Fruit fly (Drosophila melanogaster): ENCODE measurements around the gene CG4678.

Gene CG4678

DNA sequence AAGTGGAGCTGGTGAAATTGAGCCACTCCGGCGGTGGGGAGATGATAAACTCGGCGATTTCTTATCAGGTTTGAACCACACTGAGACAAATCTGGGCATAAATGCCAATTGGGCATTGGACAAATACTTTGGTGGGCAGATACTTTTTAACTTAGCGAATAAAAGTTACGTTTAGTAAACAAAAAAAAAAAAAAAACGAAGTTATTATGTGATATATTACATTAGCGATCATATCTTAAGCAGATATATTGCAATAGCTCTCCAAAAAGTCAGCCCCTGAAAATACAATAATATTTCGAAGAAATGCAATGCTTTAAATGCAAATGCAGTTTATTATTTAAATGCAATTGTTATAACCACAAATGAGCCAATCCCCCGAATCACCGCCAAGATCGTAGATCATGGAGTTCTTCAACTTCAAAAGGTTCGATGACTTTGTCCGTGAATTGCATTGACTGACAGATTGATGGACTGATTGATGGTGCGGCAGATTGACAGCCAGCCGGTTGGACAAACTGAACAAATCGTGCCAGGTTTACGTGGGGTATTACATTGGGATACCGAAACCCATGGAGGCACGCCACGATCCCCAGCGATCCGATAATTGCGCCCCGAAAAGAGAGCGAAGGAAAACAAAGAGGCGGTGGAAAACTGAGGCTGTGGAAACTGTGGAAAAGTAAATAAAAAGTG is 2.1 kb downstream of the CG4678 start:
- TF ChIP-seq sim (GFP tag; IDR thresholded peaks at IDR 0.05) (no peak), CG8281 (tag; optimal IDR thresholded peaks at IDR 0.05) (peak; percentile 97), CG13296 (GFP tag; optimal IDR thresholded peaks at IDR 0.05) (no peak), CG12236 (GFP tag; optimal IDR thresholded peaks at IDR 0.05) (no peak)

DNA sequence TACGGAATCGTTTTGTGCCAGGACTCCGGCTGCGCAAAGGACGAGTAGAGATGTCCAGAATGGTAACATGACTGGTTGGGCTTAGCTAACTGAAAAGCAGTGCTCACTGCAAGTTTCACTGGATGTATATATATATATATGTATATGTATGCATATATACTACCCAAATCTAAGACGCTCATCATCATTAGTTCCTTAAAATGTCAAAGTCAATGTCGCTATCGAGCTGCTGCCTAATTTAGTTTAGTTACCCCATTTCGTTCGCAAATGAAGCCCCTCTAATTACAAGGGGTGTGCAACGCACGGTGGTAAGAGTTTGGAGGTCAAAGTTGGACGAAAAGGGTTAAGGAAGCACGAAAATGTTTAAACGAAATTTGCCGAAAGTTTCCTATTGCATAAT is 4.1 kb downstream of the CG4678 start, which contains the start of gene CG9676:
CG9676 (minus strand) TSS at position 101 of the 400 bp plus-strand sequence.
- no peak for TF ChIP-seq dati (GFP tag; IDR thresholded peaks at IDR 0.05)
- TF ChIP-seq mam (GFP tag; optimal IDR thresholded peaks at IDR 0.05): no peak
- no peak for TF ChIP-seq Hey (tag; optimal IDR thresholded peaks at IDR 0.05)
- TF ChIP-seq CG33557 (GFP tag; optimal IDR thresholded peaks at IDR 0.05): no peak
- TF ChIP-seq CHES-1-like (GFP tag; optimal IDR thresholded peaks at IDR 0.05): no peak
- TF ChIP-seq chn (GFP tag; optimal IDR thresholded peaks at IDR 0.05): no peak
- TF ChIP-seq gcm (GFP tag; optimal IDR thresholded peaks at IDR 0.05): no peak
- TF ChIP-seq CG13775 (GFP tag; optimal IDR thresholded peaks at IDR 0.05): no peak
- TF ChIP-seq CG17385 (GFP tag; optimal IDR thresholded peaks at IDR 0.05): no peak

DNA sequence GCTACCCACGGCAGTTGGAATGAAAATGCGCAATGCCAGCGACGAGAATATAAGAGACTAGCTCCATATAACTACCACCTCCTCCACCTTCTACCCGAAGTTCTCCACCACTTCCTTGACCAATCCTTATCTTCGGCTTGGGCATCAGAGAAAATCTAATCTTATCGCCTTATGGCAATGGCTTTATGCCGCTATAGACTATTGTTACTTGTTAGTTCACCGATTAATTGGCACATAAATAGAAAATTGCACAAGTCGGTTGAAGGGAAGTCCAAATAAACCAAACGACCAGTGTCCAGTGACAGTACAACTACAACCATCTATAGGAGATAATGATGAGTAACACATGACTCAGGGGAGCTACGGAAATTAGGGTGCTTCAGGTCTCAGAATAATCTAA is 6.0 kb downstream of the CG4678 start, which contains the start of gene sphe:
sphe (minus strand) TSS at position 32 of the 400 bp plus-strand sequence.
- TF ChIP-seq CG15011 (GFP tag; optimal IDR thresholded peaks at IDR 0.05) (no peak), GATAe (GFP tag; conservative IDR thresholded peaks at IDR 0.05) (peak; percentile 46), al (GFP tag; IDR thresholded peaks at IDR 0.05) (no peak), exex (tag; optimal IDR thresholded peaks at IDR 0.05) (peak; percentile 61), sug (tag; optimal IDR thresholded peaks at IDR 0.05) (peak; percentile 9), grn (GFP tag; optimal IDR thresholded peaks at IDR 0.05) (peak; percentile 35), CG17361 (GFP tag; IDR thresholded peaks at IDR 0.05) (no peak)

DNA sequence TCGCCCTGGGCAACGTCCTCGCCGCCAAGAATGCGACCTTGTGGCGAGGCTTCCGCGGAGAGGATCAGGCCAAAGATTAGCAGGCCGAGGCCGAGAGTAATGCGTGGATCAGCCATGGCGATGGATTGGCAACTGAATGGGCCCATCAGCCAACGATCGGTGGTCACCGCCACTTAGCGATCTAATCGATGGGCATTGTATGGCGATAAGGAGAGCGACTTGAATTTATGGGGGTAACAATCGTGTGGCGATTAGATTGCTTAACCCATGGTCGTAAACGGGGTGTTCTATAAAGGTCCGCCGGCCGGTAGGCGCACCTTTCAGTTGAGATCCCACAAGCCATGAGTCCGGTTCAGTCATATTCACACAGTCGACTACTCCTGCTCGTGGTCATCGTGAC is 7.8 kb downstream of the CG4678 start, which contains the start of the genes CG9673 and CG4653:
CG9673 (minus strand) TSS at position 138 of the 400 bp plus-strand sequence.
CG4653 (plus strand) TSS at position 335 of the 400 bp plus-strand sequence.
- TF ChIP-seq CG2875 (GFP tag; optimal IDR thresholded peaks at IDR 0.05) (no peak), sug (tag; optimal IDR thresholded peaks at IDR 0.05) (peak; percentile 51), CG10366 (GFP tag; IDR thresholded peaks at IDR 0.05) (no peak), CG11093 (GFP tag; IDR thresholded peaks at IDR 0.05) (no peak), Optix (GFP tag; IDR thresholded peaks at IDR 0.05) (no peak), CG17385 (GFP tag; optimal IDR thresholded peaks at IDR 0.05) (no peak), Med (GFP tag) (peak; percentile 6), CG6813 (GFP tag; optimal IDR thresholded peaks at IDR 0.05) (peak; percentile 4), grn (GFP tag; optimal IDR thresholded peaks at IDR 0.05) (peak; percentile 50), pnt (GFP tag; optimal IDR thresholded peaks at IDR 0.05) (no peak), exex (tag; optimal IDR thresholded peaks at IDR 0.05) (peak; percentile 68), cwo (GFP tag; optimal IDR thresholded peaks at IDR 0.05) (peak; percentile 62), CG10543 (GFP tag; optimal IDR thresholded peaks at IDR 0.05) (peak; percentile 12), run (tag; optimal IDR thresholded peaks at IDR 0.05) (no peak), mirr (GFP tag; optimal IDR thresholded peaks at IDR 0.05) (peak; percentile 5), GATAe (GFP tag; conservative IDR thresholded peaks at IDR 0.05) (peak; percentile 64)

- TF ChIP-seq CG13123 (GFP tag; optimal IDR thresholded peaks at IDR 0.05) (no peak), sug (tag; optimal IDR thresholded peaks at IDR 0.05) (peak; percentile 80), knrl (GFP tag; IDR thresholded peaks at IDR 0.05; ENCODE audit: partially characterized antibody) (no peak), trh (GFP tag; optimal IDR thresholded peaks at IDR 0.05) (no peak), grn (GFP tag; optimal IDR thresholded peaks at IDR 0.05) (peak; percentile 57), GATAe (GFP tag; conservative IDR thresholded peaks at IDR 0.05) (peak; percentile 39; the same call in 1 of the 2 replicates), Sry-δ (GFP tag; optimal IDR thresholded peaks at IDR 0.05) (no peak), CG32772 (GFP tag; IDR thresholded peaks at IDR 0.05) (no peak), CG17912 (GFP tag; optimal IDR thresholded peaks at IDR 0.05) (no peak)
These were observed 10.8 kb downstream of the CG4678 start, which contains the start of gene CG9672 for dm6 chrX:16706774-16707173. CG9672 (minus strand) TSS chrX:16706874.
